Worm (Caenorhabditis elegans): Measurements from ENCODE around the gene srh-118.

- TF ChIP-seq rpc-1 (optimal IDR thresholded peaks at IDR 0.05), result no peak
- no peak for TF ChIP-seq rpc-1 (tag; optimal IDR thresholded peaks at IDR 0.05)
- no peak for TF ChIP-seq egl-18 (GFP tag; IDR thresholded peaks at IDR 0.05)
- TF ChIP-seq K11D2.4 (GFP tag; IDR thresholded peaks at IDR 0.05), result no peak
- TF ChIP-seq akir-1 (GFP tag; optimal IDR thresholded peaks at IDR 0.05), result no peak
- no peak for TF ChIP-seq Y79H2A.3 (GFP tag; conservative IDR thresholded peaks at IDR 0.05)
- TF ChIP-seq tlf-1 (GFP tag; optimal IDR thresholded peaks at IDR 0.05), result no peak
These were observed 36.7 kb upstream of the srh-118 start, which contains the start of gene C18D4.3 for ce11 chrV:17532686-17533085.
